Worm (Caenorhabditis elegans): ENCODE results near the gene C46F11.5.

- TF ChIP-seq elt-2 (tag; optimal IDR thresholded peaks at IDR 0.05) (peak; percentile 99), nhr-25 (tag; optimal IDR thresholded peaks at IDR 0.05) (no peak), sea-2 (GFP tag; optimal IDR thresholded peaks at IDR 0.05) (no peak)
These were observed 27.1 kb downstream of the C46F11.5 start, which contains the start of gene mrps-31 for ce11 chrIII:3630337-3630736.

Data from whole organism, L3 larva.